Fruit fly (Drosophila melanogaster) whole organism, embryonic: ENCODE measurements around the gene HisCl1.

Experiments
- Asciz ChIP-seq: fragments of 200-800 bp; sonication (Bioruptor generic); optimal IDR thresholded peaks from 2 replicates; lab custom pipeline; 2017; ENCODE audit warnings: missing biosample characterization, mild to moderate bottlenecking, missing genetic modification characterization, missing genetic modification reagents
- BEAF-32 ChIP-seq: fragments of 200-800 bp; sonication (Bioruptor generic); optimal IDR thresholded peaks from 3 replicates; lab custom pipeline; 2017; ENCODE audit warnings: missing biosample characterization, missing genetic modification characterization, mild to moderate bottlenecking, moderate library complexity, missing genetic modification reagents
- CG11560 ChIP-seq: fragments of 200-800 bp; sonication (Bioruptor generic); IDR thresholded peaks from 3 replicates; pipeline ENCODE4 v1.3.6; 2022; ENCODE audit warnings: missing biosample characterization, missing genetic modification characterization
- CG1233 ChIP-seq: fragments of 200-800 bp; sonication (Bioruptor generic); optimal IDR thresholded peaks from 4 replicates; lab custom pipeline; 2018; ENCODE audit warnings: missing biosample characterization, mild to moderate bottlenecking, missing genetic modification characterization
- CG12744 ChIP-seq: fragments of 200-800 bp; sonication (Bioruptor generic); optimal IDR thresholded peaks from 2 replicates; lab custom pipeline; 2016; ENCODE audit warnings: missing biosample characterization, missing genetic modification characterization
- CG13123 ChIP-seq: fragments of 200-800 bp; sonication (Bioruptor generic); optimal IDR thresholded peaks from 2 replicates; lab custom pipeline; 2016; ENCODE audit warnings: missing biosample characterization, missing genetic modification characterization
- CG13296 ChIP-seq: fragments of 200-800 bp; sonication (Bioruptor generic); optimal IDR thresholded peaks from 3 replicates; lab custom pipeline; 2018; ENCODE audit warnings: missing biosample characterization, mild to moderate bottlenecking, missing genetic modification characterization
- CG15696 ChIP-seq: fragments of 200-800 bp; sonication (Bioruptor generic); optimal IDR thresholded peaks from 2 replicates; lab custom pipeline; 2019; ENCODE audit warnings: missing biosample characterization, mild to moderate bottlenecking, missing genetic modification characterization, moderate library complexity
- CG16813 ChIP-seq: fragments of 200-800 bp; sonication (Bioruptor generic); IDR thresholded peaks from 3 replicates; pipeline ENCODE4 v1.3.6; 2022; ENCODE audit warnings: missing biosample characterization, missing genetic modification characterization; ENCODE audit not compliant: partially characterized antibody
- CG16815 ChIP-seq: fragments of 200-800 bp; sonication (Bioruptor generic); optimal IDR thresholded peaks from 3 replicates; lab custom pipeline; 2017; ENCODE audit warnings: missing biosample characterization, mild to moderate bottlenecking, missing genetic modification characterization
- CG17385 ChIP-seq: fragments of 200-800 bp; sonication (Bioruptor generic); optimal IDR thresholded peaks from 3 replicates; lab custom pipeline; 2018; ENCODE audit warnings: missing biosample characterization, mild to moderate bottlenecking, missing genetic modification characterization
- CG18011 ChIP-seq: fragments of 200-800 bp; sonication (Bioruptor generic); optimal IDR thresholded peaks from 2 replicates; lab custom pipeline; 2017; ENCODE audit warnings: missing biosample characterization, missing genetic modification characterization, mild to moderate bottlenecking, moderate library complexity, missing genotype
- CG1832 ChIP-seq: fragments of 200-800 bp; sonication (Bioruptor generic); optimal IDR thresholded peaks from 2 replicates; lab custom pipeline; 2017; ENCODE audit warnings: missing biosample characterization, mild to moderate bottlenecking, missing genetic modification characterization, inconsistent platforms
- CG2202 ChIP-seq: fragments of 200-800 bp; sonication (Bioruptor generic); optimal IDR thresholded peaks from 2 replicates; lab custom pipeline; 2018; ENCODE audit warnings: missing biosample characterization, mild to moderate bottlenecking, missing genetic modification characterization
- CG31441 ChIP-seq: fragments of 200-800 bp; sonication (Bioruptor generic); IDR thresholded peaks from 2 replicates; pipeline ENCODE4 v1.3.6; 2022; ENCODE audit warnings: missing biosample characterization, missing genetic modification characterization
- CG32532 ChIP-seq: fragments of 200-800 bp; sonication (Bioruptor generic); IDR thresholded peaks from 2 replicates; pipeline ENCODE4 v1.3.6; 2022; ENCODE audit warnings: missing biosample characterization, missing genetic modification characterization
- CG34376 ChIP-seq: fragments of 200-800 bp; sonication (Bioruptor generic); optimal IDR thresholded peaks from 2 replicates; lab custom pipeline; 2018; ENCODE audit warnings: missing biosample characterization, mild to moderate bottlenecking, missing genetic modification characterization
- CG4730 ChIP-seq: fragments of 200-800 bp; sonication (Bioruptor generic); IDR thresholded peaks from 2 replicates; pipeline ENCODE4 v1.3.6; 2022; ENCODE audit warnings: missing biosample characterization, missing genetic modification characterization
- CG4854 ChIP-seq: fragments of 200-800 bp; sonication (Bioruptor generic); optimal IDR thresholded peaks from 2 replicates; lab custom pipeline; 2016; ENCODE audit warnings: missing biosample characterization, missing genetic modification characterization, inconsistent platforms
- CG8290 ChIP-seq, 3 experiments: fragments of 200-800 bp; sonication (Bioruptor generic); optimal IDR thresholded peaks; 2 replicates each; lab custom pipeline; 2016 to 2019; ENCODE audit warnings: missing biosample characterization in 3 of 3, missing genetic modification characterization in 3 of 3, mild to moderate bottlenecking in 2 of 3, moderate library complexity in 1 of 3
- CG8765 ChIP-seq: fragments of 200-800 bp; sonication (Bioruptor generic); IDR thresholded peaks from 2 replicates; pipeline ENCODE4 v1.3.6; 2022; ENCODE audit warnings: missing biosample characterization, missing genetic modification characterization
- CG8924 ChIP-seq: fragments of 200-800 bp; optimal IDR thresholded peaks from 3 replicates; lab custom pipeline; 2019; ENCODE audit warnings: missing biosample characterization, mild to moderate bottlenecking, missing genetic modification characterization, moderate library complexity
- D19A ChIP-seq: fragments of 200-800 bp; optimal IDR thresholded peaks from 3 replicates; lab custom pipeline; 2019; ENCODE audit warnings: missing biosample characterization, mild to moderate bottlenecking, missing genetic modification characterization, moderate library complexity
- Elba2 ChIP-seq: fragments of 200-800 bp; sonication (Bioruptor generic); optimal IDR thresholded peaks from 3 replicates; lab custom pipeline; 2016; ENCODE audit warnings: missing biosample characterization, missing genetic modification characterization
- H2.0 ChIP-seq: fragments of 200-800 bp; sonication (Bioruptor generic); IDR thresholded peaks from 2 replicates; pipeline ENCODE4 v1.3.6; 2022; ENCODE audit warnings: missing biosample characterization, missing genetic modification characterization
- HmgZ ChIP-seq: fragments of 200-800 bp; sonication (Bioruptor generic); optimal IDR thresholded peaks from 2 replicates; lab custom pipeline; 2018; ENCODE audit warnings: missing biosample characterization, mild to moderate bottlenecking, missing genetic modification characterization
- Lhr ChIP-seq: fragments of 200-800 bp; sonication (Bioruptor generic); optimal IDR thresholded peaks from 3 replicates; lab custom pipeline; 2017; ENCODE audit warnings: mild to moderate bottlenecking, missing biosample characterization, missing genetic modification reagents, missing genetic modification characterization
- Med ChIP-seq: fragments of 200-800 bp; sonication (Bioruptor generic); peaks from one replicate; lab custom pipeline; 2016; ENCODE audit warnings: missing biosample characterization, missing genetic modification characterization, mild to moderate bottlenecking, inconsistent platforms, moderate library complexity
- Mes4 ChIP-seq: fragments of 200-800 bp; sonication (Bioruptor generic); optimal IDR thresholded peaks from 2 replicates; lab custom pipeline; 2016; ENCODE audit warnings: missing biosample characterization, missing genetic modification characterization
- Optix ChIP-seq: fragments of 200-800 bp; sonication (Bioruptor generic); IDR thresholded peaks from 3 replicates; pipeline ENCODE4 v1.3.6; 2022; ENCODE audit warnings: missing biosample characterization, missing genetic modification characterization
- Poxn ChIP-seq: fragments of 200-800 bp; sonication (Bioruptor generic); IDR thresholded peaks from 2 replicates; pipeline ENCODE4 v1.3.6; 2022; ENCODE audit warnings: missing biosample characterization, missing genetic modification characterization
- Taf1 ChIP-seq: fragments of 200-800 bp; sonication (Bioruptor generic); IDR thresholded peaks from 2 replicates; pipeline ENCODE4 v1.3.6; 2022; ENCODE audit warnings: missing biosample characterization, missing genetic modification characterization
- Usf ChIP-seq: fragments of 200-800 bp; sonication (Bioruptor generic); optimal IDR thresholded peaks from 2 replicates; lab custom pipeline; 2017; ENCODE audit warnings: missing genotype, missing biosample characterization, missing genetic modification characterization
- abd-A ChIP-seq: fragments of 200-800 bp; sonication (Bioruptor generic); optimal IDR thresholded peaks from 3 replicates; lab custom pipeline; 2019; ENCODE audit warnings: missing biosample characterization, mild to moderate bottlenecking, missing genetic modification characterization, moderate library complexity
- al ChIP-seq: fragments of 200-800 bp; sonication (Bioruptor generic); IDR thresholded peaks from 2 replicates; pipeline ENCODE4 v1.3.6; 2022; ENCODE audit warnings: missing biosample characterization, missing genetic modification characterization
- cato ChIP-seq: fragments of 200-800 bp; sonication (Bioruptor generic); optimal IDR thresholded peaks from 2 replicates; lab custom pipeline; 2016; ENCODE audit warnings: missing biosample characterization, missing genetic modification characterization, borderline replicate concordance
- da ChIP-seq: fragments of 200-800 bp; sonication (Bioruptor generic); optimal IDR thresholded peaks from 2 replicates; lab custom pipeline; 2016; ENCODE audit warnings: missing biosample characterization, missing genetic modification characterization
- disco-r ChIP-seq: fragments of 200-800 bp; sonication (Bioruptor generic); optimal IDR thresholded peaks from 2 replicates; lab custom pipeline; 2016; ENCODE audit warnings: missing biosample characterization, missing genetic modification characterization
- dmrt99B ChIP-seq: fragments of 200-800 bp; sonication (Bioruptor generic); optimal IDR thresholded peaks from 2 replicates; lab custom pipeline; 2018; ENCODE audit warnings: missing biosample characterization, mild to moderate bottlenecking, missing genetic modification characterization, moderate library complexity
- grau ChIP-seq: fragments of 200-800 bp; optimal IDR thresholded peaks from 3 replicates; lab custom pipeline; 2019; ENCODE audit warnings: missing biosample characterization, mild to moderate bottlenecking, missing genetic modification characterization, moderate library complexity
- her ChIP-seq: fragments of 200-800 bp; sonication (Bioruptor generic); optimal IDR thresholded peaks from 2 replicates; lab custom pipeline; 2016; ENCODE audit warnings: missing biosample characterization, missing genetic modification characterization
- maf-S ChIP-seq: fragments of 200-800 bp; sonication (Bioruptor generic); optimal IDR thresholded peaks from 2 replicates; lab custom pipeline; 2016; ENCODE audit warnings: missing biosample characterization, missing genetic modification characterization
- onecut ChIP-seq: fragments of 200-800 bp; sonication (Bioruptor generic); IDR thresholded peaks from 2 replicates; pipeline ENCODE4 v1.3.6; 2022; ENCODE audit warnings: missing biosample characterization, missing genetic modification characterization
- p53 ChIP-seq: fragments of 200-800 bp; sonication (Bioruptor generic); optimal IDR thresholded peaks from 2 replicates; lab custom pipeline; 2016; ENCODE audit warnings: missing biosample characterization, missing genetic modification characterization
- pfk ChIP-seq: fragments of 200-800 bp; sonication (Bioruptor generic); optimal IDR thresholded peaks from 2 replicates; lab custom pipeline; 2018; ENCODE audit warnings: missing biosample characterization, mild to moderate bottlenecking, missing genetic modification characterization, moderate library complexity
- sob ChIP-seq: fragments of 200-800 bp; sonication (Bioruptor generic); IDR thresholded peaks from 2 replicates; pipeline ENCODE4 v1.3.6; 2022; ENCODE audit warnings: missing biosample characterization, missing genetic modification characterization
- sqz ChIP-seq: fragments of 200-800 bp; sonication (Bioruptor generic); optimal IDR thresholded peaks from 3 replicates; lab custom pipeline; 2018; ENCODE audit warnings: missing biosample characterization, mild to moderate bottlenecking, missing genetic modification characterization
- vvl ChIP-seq: fragments of 200-800 bp; sonication (Bioruptor generic); IDR thresholded peaks from 2 replicates; pipeline ENCODE4 v1.3.6; 2022; ENCODE audit warnings: missing biosample characterization, missing genetic modification characterization
- wek ChIP-seq: fragments of 200-800 bp; sonication (Bioruptor generic); optimal IDR thresholded peaks from 3 replicates; lab custom pipeline; 2018; ENCODE audit warnings: missing biosample characterization, mild to moderate bottlenecking, missing genetic modification characterization, moderate library complexity

Gene HisCl1

dm6 chr3R:11760669-11761387 is 26.1 kb upstream of the HisCl1 start (continued):
- TF ChIP-seq abd-A (tag; lab: Kevin White, UChicago) (peak; percentile 100), Asciz (GFP tag; lab: Kevin White, UChicago) (peak; percentile 99), CG13296 (GFP tag; lab: Kevin White, UChicago) (peak; percentile 100), dmrt99B (tag; lab: Kevin White, UChicago) (peak; percentile 100), her (peak; percentile 99), da (GFP tag; lab: Kevin White, UChicago) (peak; percentile 100), HmgZ (tag; lab: Kevin White, UChicago) (peak; percentile 100), vvl (GFP tag; lab: Robert Waterston, UW) (no peak), CG8924 (tag; lab: Kevin White, UChicago) (peak; percentile 100), Taf1 (GFP tag; lab: Robert Waterston, UW) (no peak), Usf (GFP tag; lab: Kevin White, UChicago) (peak; percentile 99), Mes4 (GFP tag; lab: Kevin White, UChicago) (peak; percentile 100), Optix (GFP tag; lab: Robert Waterston, UW) (no peak)

- TF ChIP-seq CG1832 (GFP tag; lab: Kevin White, UChicago) (peak; percentile 31), CG17385 (no peak), CG12744 (no peak), D19A (tag; lab: Kevin White, UChicago) (peak; percentile 34), maf-S (GFP tag; lab: Kevin White, UChicago) (no peak), cato (GFP tag; lab: Kevin White, UChicago) (no peak), CG4854 (GFP tag; lab: Kevin White, UChicago) (no peak), Poxn (no peak), CG31441 (GFP tag; lab: Robert Waterston, UW) (no peak), grau (tag; lab: Kevin White, UChicago) (no peak), pfk (GFP tag; lab: Kevin White, UChicago) (peak; percentile 47), sqz (GFP tag; lab: Kevin White, UChicago) (no peak), CG2202 (tag; lab: Kevin White, UChicago) (no peak), CG34376 (GFP tag; lab: Kevin White, UChicago) (no peak), Lhr (GFP tag; lab: Kevin White, UChicago) (no peak), onecut (GFP tag; lab: Robert Waterston, UW) (peak; percentile 40), CG16813 (GFP tag; lab: Robert Waterston, UW) (no peak), H2.0 (GFP tag; lab: Robert Waterston, UW) (no peak), CG32532 (GFP tag; lab: Robert Waterston, UW) (no peak), wek (GFP tag; lab: Kevin White, UChicago) (peak; percentile 41), CG1233 (no peak), BEAF-32 (GFP tag; lab: Kevin White, UChicago) (peak; percentile 26), CG8765 (GFP tag; lab: Robert Waterston, UW) (no peak), CG18011 (no peak), sob (no peak), disco-r (GFP tag; lab: Kevin White, UChicago) (no peak), CG15696 (no peak), CG13123 (no peak), Elba2 (GFP tag; lab: Kevin White, UChicago) (peak; percentile 77), CG8290 (GFP tag; optimal IDR thresholded peaks at IDR 0.05; lab: Kevin White, UChicago) (no peak), CG8290 (tag; optimal IDR thresholded peaks at IDR 0.05; lab: Kevin White, UChicago) (peak in 1 of 2 experiments; percentile 22), Med (GFP tag; lab: Kevin White, UChicago) (peak; percentile 16), al (no peak), CG11560 (no peak), CG4730 (GFP tag; lab: Robert Waterston, UW) (no peak), CG16815 (no peak), p53 (GFP tag; lab: Kevin White, UChicago) (no peak)
These were observed 25.3 kb upstream of the HisCl1 start for dm6 chr3R:11761718-11762117.
